Worm (Caenorhabditis elegans) whole organism, L2 larva: ENCODE results near the gene C33G3.6.

Source experiments
- C34F6.9 ChIP-seq: fragments of 150-350 bp; optimal IDR thresholded peaks from 2 replicates; lab custom pipeline; 2014; ENCODE audit warnings: missing biosample characterization, missing genetic modification characterization
- F13H6.1 ChIP-seq: sonication (generic microtip); optimal IDR thresholded peaks from 2 replicates; lab custom pipeline; 2016; ENCODE audit warnings: missing genetic modification characterization, missing compliant biosample characterization
- R02D3.7 ChIP-seq: fragments of 150-350 bp; optimal IDR thresholded peaks from 2 replicates; lab custom pipeline; 2014; ENCODE audit warnings: missing biosample characterization, missing genetic modification characterization
- Y55F3AM.14 ChIP-seq: fragments of 200-800 bp; sonication (Bioruptor generic); optimal IDR thresholded peaks from 2 replicates; lab custom pipeline; 2018; ENCODE audit warnings: mild to moderate bottlenecking, missing genetic modification characterization, missing compliant biosample characterization
- aly-2 ChIP-seq: fragments of 150-350 bp; optimal IDR thresholded peaks from 2 replicates; lab custom pipeline; 2014; ENCODE audit warnings: missing biosample characterization, missing genetic modification characterization
- ama-1 ChIP-seq: fragments of 150-350 bp; optimal IDR thresholded peaks from 2 replicates; lab custom pipeline; 2018; ENCODE audit warnings: inconsistent platforms
- ceh-16 ChIP-seq: fragments of 150-350 bp; optimal IDR thresholded peaks from 2 replicates; lab custom pipeline; 2014; ENCODE audit warnings: missing biosample characterization, missing genetic modification characterization
- ceh-82 ChIP-seq: fragments of 150-350 bp; optimal IDR thresholded peaks from 2 replicates; lab custom pipeline; 2014; ENCODE audit warnings: missing biosample characterization, missing genetic modification characterization
- crh-2 ChIP-seq: sonication (generic microtip); optimal IDR thresholded peaks from 2 replicates; lab custom pipeline; 2017; ENCODE audit warnings: missing biosample characterization, missing genetic modification characterization
- dmd-4 ChIP-seq: sonication (generic microtip); optimal IDR thresholded peaks from 2 replicates; lab custom pipeline; 2017; ENCODE audit warnings: missing biosample characterization, missing genetic modification characterization
- egl-27 ChIP-seq: sonication (generic microtip); optimal IDR thresholded peaks from 3 replicates; lab custom pipeline; 2017; ENCODE audit warnings: missing biosample characterization, missing genetic modification reagents, missing genetic modification characterization
- elt-1 ChIP-seq: fragments of 150-350 bp; optimal IDR thresholded peaks from 2 replicates; lab custom pipeline; 2014; ENCODE audit warnings: missing biosample characterization, missing genetic modification characterization
- elt-3 ChIP-seq: sonication (generic microtip); optimal IDR thresholded peaks from 2 replicates; lab custom pipeline; 2017; ENCODE audit warnings: missing biosample characterization, missing genetic modification characterization
- fos-1 ChIP-seq: fragments of 150-350 bp; optimal IDR thresholded peaks from 2 replicates; lab custom pipeline; 2014; ENCODE audit warnings: missing biosample characterization, missing genetic modification characterization
- lin-13 ChIP-seq: fragments of 150-350 bp; optimal IDR thresholded peaks from 2 replicates; lab custom pipeline; 2014; ENCODE audit warnings: missing biosample characterization, missing genetic modification reagents, missing genetic modification characterization
- lsy-2 ChIP-seq, 2 experiments: fragments of 150-350 bp in 1 of 2; sonication (generic microtip) in 1 of 2; optimal IDR thresholded peaks; 2 replicates each; lab custom pipeline; 2014 to 2017; ENCODE audit warnings: missing biosample characterization in 2 of 2, missing genetic modification characterization in 2 of 2
- mab-5 ChIP-seq: fragments of 150-350 bp; optimal IDR thresholded peaks from 2 replicates; lab custom pipeline; 2014; ENCODE audit warnings: missing biosample characterization, missing genetic modification characterization
- mbf-1 ChIP-seq: sonication (generic microtip); optimal IDR thresholded peaks from 2 replicates; lab custom pipeline; 2017; ENCODE audit warnings: missing biosample characterization, missing genetic modification characterization
- mdl-1 ChIP-seq, 2 experiments: fragments of 150-350 bp in 1 of 2; sonication (generic microtip) in 1 of 2; optimal IDR thresholded peaks; 2 replicates each; lab custom pipeline; 2017; ENCODE audit warnings: missing biosample characterization in 2 of 2, missing genetic modification characterization in 2 of 2
- nhr-11 ChIP-seq: fragments of 150-350 bp; optimal IDR thresholded peaks from 2 replicates; lab custom pipeline; 2014; ENCODE audit warnings: missing biosample characterization, missing genetic modification characterization
- nhr-129 ChIP-seq: fragments of 150-350 bp; optimal IDR thresholded peaks from 2 replicates; lab custom pipeline; 2014; ENCODE audit warnings: missing biosample characterization, missing genetic modification characterization
- nhr-21 ChIP-seq: fragments of 150-350 bp; optimal IDR thresholded peaks from 2 replicates; lab custom pipeline; 2014; ENCODE audit warnings: missing biosample characterization, missing genetic modification characterization
- nhr-237 ChIP-seq: fragments of 150-350 bp; optimal IDR thresholded peaks from 2 replicates; lab custom pipeline; 2014; ENCODE audit warnings: missing biosample characterization, missing genetic modification characterization
- nhr-6 ChIP-seq: fragments of 150-350 bp; optimal IDR thresholded peaks from 2 replicates; lab custom pipeline; 2014; ENCODE audit warnings: missing biosample characterization, missing genetic modification characterization
- nhr-77 ChIP-seq: fragments of 150-350 bp; optimal IDR thresholded peaks from 2 replicates; lab custom pipeline; 2014; ENCODE audit warnings: missing biosample characterization, missing genetic modification characterization
- peb-1 ChIP-seq: fragments of 150-350 bp; optimal IDR thresholded peaks from 2 replicates; lab custom pipeline; 2014; ENCODE audit warnings: missing biosample characterization, missing genetic modification characterization
- sma-9 ChIP-seq, 2 experiments: fragments of 150-350 bp in 1 of 2; sonication (generic microtip) in 1 of 2; optimal IDR thresholded peaks; 2 replicates each; lab custom pipeline; 2014 to 2016; ENCODE audit warnings: missing genetic modification characterization in 2 of 2, mild to moderate bottlenecking in 1 of 2, missing biosample characterization in 1 of 2, missing compliant biosample characterization in 1 of 2, missing genetic modification reagents in 1 of 2, moderate library complexity in 1 of 2
- unc-39 ChIP-seq: fragments of 150-350 bp; optimal IDR thresholded peaks from 2 replicates; lab custom pipeline; 2014; ENCODE audit warnings: missing biosample characterization, missing genetic modification characterization
- unc-62 ChIP-seq: fragments of 150-350 bp; optimal IDR thresholded peaks from 2 replicates; lab custom pipeline; 2014; ENCODE audit warnings: missing biosample characterization, missing genetic modification reagents, missing genetic modification characterization
- ztf-1 ChIP-seq: fragments of 200-800 bp; sonication (Bioruptor generic); conservative IDR thresholded peaks from 2 replicates; pipeline ENCODE4 v1.3.6; 2022; ENCODE audit warnings: missing genetic modification characterization, missing compliant biosample characterization

C33G3.6 gene

ce11 chrX:14047609-14048008 is 36.5 kb downstream of the C33G3.6 start:
- no peak for TF ChIP-seq nhr-77 (tag; lab: Kevin White, UChicago)
- TF ChIP-seq egl-27 (tag; lab: Kevin White, UChicago), result no peak
- TF ChIP-seq elt-3 (tag; lab: Kevin White, UChicago), result no peak
- TF ChIP-seq lsy-2 (tag; optimal IDR thresholded peaks at IDR 0.05; lab: Kevin White, UChicago), result no peak
- TF ChIP-seq F13H6.1 (tag; lab: Kevin White, UChicago), result no peak

ce11 chrX:14044362-14044761 is 39.8 kb downstream of the C33G3.6 start:
- TF ChIP-seq mbf-1 (tag; lab: Kevin White, UChicago) (no peak), F13H6.1 (tag; lab: Kevin White, UChicago) (peak; percentile 49), lin-13 (GFP tag; lab: Kevin White, UChicago) (no peak), sma-9 (GFP tag; optimal IDR thresholded peaks at IDR 0.05; lab: Kevin White, UChicago) (peak; percentile 1), sma-9 (tag; optimal IDR thresholded peaks at IDR 0.05; lab: Kevin White, UChicago) (no peak)

ce11 chrX:14039293-14039692 is 44.8 kb downstream of the C33G3.6 start:
- TF ChIP-seq elt-3 (tag; lab: Kevin White, UChicago) (no peak), nhr-77 (tag; lab: Kevin White, UChicago) (no peak), elt-1 (tag; lab: Kevin White, UChicago) (no peak), aly-2 (no peak), ama-1 (lab: Kevin White, UChicago) (no peak), Y55F3AM.14 (GFP tag; lab: Kevin White, UChicago) (no peak), ceh-16 (tag; lab: Kevin White, UChicago) (no peak), nhr-129 (tag; lab: Kevin White, UChicago) (no peak), peb-1 (tag; lab: Kevin White, UChicago) (no peak), R02D3.7 (tag; lab: Kevin White, UChicago) (no peak), ztf-1 (GFP tag; lab: Robert Waterston, UW) (no peak), C34F6.9 (tag; lab: Kevin White, UChicago) (no peak), nhr-21 (tag; lab: Kevin White, UChicago) (no peak), lin-13 (GFP tag; lab: Kevin White, UChicago) (no peak), mdl-1 (tag; optimal IDR thresholded peaks at IDR 0.05; lab: Kevin White, UChicago) (no peak), ceh-82 (tag; lab: Kevin White, UChicago) (no peak), unc-39 (tag; lab: Kevin White, UChicago) (no peak), nhr-237 (tag; lab: Kevin White, UChicago) (no peak), mab-5 (tag; lab: Kevin White, UChicago) (no peak), unc-62 (GFP tag; lab: Kevin White, UChicago) (no peak)
- TF ChIP-seq, all 48 proteins: peak for 0

- TF ChIP-seq crh-2 (tag; lab: Kevin White, UChicago) (no peak), nhr-6 (tag; lab: Kevin White, UChicago) (no peak), fos-1 (tag; lab: Kevin White, UChicago) (no peak)
Measured at ce11 chrX:14033494-14033893, 50.6 kb downstream of the C33G3.6 start, which contains the start of gene arrd-25. arrd-25 (plus strand) TSS chrX:14033794.

ce11 chrX:14030524-14030923 is 53.6 kb downstream of the C33G3.6 start:
- TF ChIP-seq elt-1 (tag; lab: Kevin White, UChicago) (no peak), sma-9 (GFP tag; optimal IDR thresholded peaks at IDR 0.05; lab: Kevin White, UChicago) (peak; percentile 42), sma-9 (tag; optimal IDR thresholded peaks at IDR 0.05; lab: Kevin White, UChicago) (no peak)

ce11 chrX:14029872-14030271 is 54.3 kb downstream of the C33G3.6 start:
- no peak for TF ChIP-seq Y55F3AM.14 (GFP tag; lab: Kevin White, UChicago)
- TF ChIP-seq nhr-11, result no peak
- TF ChIP-seq nhr-21 (tag; lab: Kevin White, UChicago), result no peak
- TF ChIP-seq dmd-4 (tag; lab: Kevin White, UChicago), result no peak
- no peak for TF ChIP-seq elt-3 (tag; lab: Kevin White, UChicago)
- no peak for TF ChIP-seq mbf-1 (tag; lab: Kevin White, UChicago)
- no peak for TF ChIP-seq nhr-6 (tag; lab: Kevin White, UChicago)
- TF ChIP-seq, all 48 proteins: peak for 0
